Fruit fly (Drosophila melanogaster) whole organism: ENCODE results near the gene Gbp3.

Source experiments
- pan ChIP-seq: fragments of >200 bp; optimal IDR thresholded peaks from 2 replicates; lab custom pipeline; 2017
- psq ChIP-seq: fragments of >200 bp; optimal IDR thresholded peaks from 2 replicates; lab custom pipeline; 2017

dm6 chr3R:22998623-22999179 lies 21.6 kb downstream of the Gbp3 start:
- TF ChIP-seq psq (lab: Kevin White, UChicago) (no peak), pan (no peak)
